Worm (Caenorhabditis elegans) whole organism, L2 larva: ENCODE data around the gene srw-29.

Experiments used
- C34F6.9 ChIP-seq: fragments of 150-350 bp; optimal IDR thresholded peaks from 2 replicates; lab custom pipeline; 2014; ENCODE audit warnings: missing biosample characterization, missing genetic modification characterization
- F13H6.1 ChIP-seq: sonication (generic microtip); optimal IDR thresholded peaks from 2 replicates; lab custom pipeline; 2016; ENCODE audit warnings: missing genetic modification characterization, missing compliant biosample characterization
- R02D3.7 ChIP-seq: fragments of 150-350 bp; optimal IDR thresholded peaks from 2 replicates; lab custom pipeline; 2014; ENCODE audit warnings: missing biosample characterization, missing genetic modification characterization
- Y55F3AM.14 ChIP-seq: fragments of 200-800 bp; sonication (Bioruptor generic); optimal IDR thresholded peaks from 2 replicates; lab custom pipeline; 2018; ENCODE audit warnings: mild to moderate bottlenecking, missing genetic modification characterization, missing compliant biosample characterization
- ZK546.5 ChIP-seq: sonication (generic microtip); optimal IDR thresholded peaks from 2 replicates; lab custom pipeline; 2017; ENCODE audit warnings: missing biosample characterization, missing genetic modification characterization
- aly-2 ChIP-seq: fragments of 150-350 bp; optimal IDR thresholded peaks from 2 replicates; lab custom pipeline; 2014; ENCODE audit warnings: missing biosample characterization, missing genetic modification characterization
- ama-1 ChIP-seq: fragments of 150-350 bp; optimal IDR thresholded peaks from 2 replicates; lab custom pipeline; 2018; ENCODE audit warnings: inconsistent platforms
- blmp-1 ChIP-seq: sonication (generic microtip); optimal IDR thresholded peaks from 2 replicates; lab custom pipeline; 2017; ENCODE audit warnings: missing genetic modification characterization, mild to moderate bottlenecking, missing compliant biosample characterization, antibody characterized with exemption, moderate library complexity; ENCODE audit not compliant: insufficient read depth
- ceh-82 ChIP-seq: fragments of 150-350 bp; optimal IDR thresholded peaks from 2 replicates; lab custom pipeline; 2014; ENCODE audit warnings: missing biosample characterization, missing genetic modification characterization
- crh-2 ChIP-seq: sonication (generic microtip); optimal IDR thresholded peaks from 2 replicates; lab custom pipeline; 2017; ENCODE audit warnings: missing biosample characterization, missing genetic modification characterization
- dmd-4 ChIP-seq: sonication (generic microtip); optimal IDR thresholded peaks from 2 replicates; lab custom pipeline; 2017; ENCODE audit warnings: missing biosample characterization, missing genetic modification characterization
- egl-27 ChIP-seq: sonication (generic microtip); optimal IDR thresholded peaks from 3 replicates; lab custom pipeline; 2017; ENCODE audit warnings: missing biosample characterization, missing genetic modification reagents, missing genetic modification characterization
- elt-1 ChIP-seq: fragments of 150-350 bp; optimal IDR thresholded peaks from 2 replicates; lab custom pipeline; 2014; ENCODE audit warnings: missing biosample characterization, missing genetic modification characterization
- fos-1 ChIP-seq: fragments of 150-350 bp; optimal IDR thresholded peaks from 2 replicates; lab custom pipeline; 2014; ENCODE audit warnings: missing biosample characterization, missing genetic modification characterization
- gmeb-1 ChIP-seq: fragments of 150-350 bp; optimal IDR thresholded peaks from 2 replicates; lab custom pipeline; 2014; ENCODE audit warnings: missing biosample characterization, missing genetic modification characterization
- lin-13 ChIP-seq: fragments of 150-350 bp; optimal IDR thresholded peaks from 2 replicates; lab custom pipeline; 2014; ENCODE audit warnings: missing biosample characterization, missing genetic modification reagents, missing genetic modification characterization
- lin-39 ChIP-seq: fragments of 150-350 bp; optimal IDR thresholded peaks from 2 replicates; lab custom pipeline; 2014; ENCODE audit warnings: missing biosample characterization, missing genetic modification reagents, missing genetic modification characterization
- lsy-2 ChIP-seq, 2 experiments: fragments of 150-350 bp in 1 of 2; sonication (generic microtip) in 1 of 2; optimal IDR thresholded peaks; 2 replicates each; lab custom pipeline; 2014 to 2017; ENCODE audit warnings: missing biosample characterization in 2 of 2, missing genetic modification characterization in 2 of 2
- mab-5 ChIP-seq: fragments of 150-350 bp; optimal IDR thresholded peaks from 2 replicates; lab custom pipeline; 2014; ENCODE audit warnings: missing biosample characterization, missing genetic modification characterization
- mbf-1 ChIP-seq: sonication (generic microtip); optimal IDR thresholded peaks from 2 replicates; lab custom pipeline; 2017; ENCODE audit warnings: missing biosample characterization, missing genetic modification characterization
- mdl-1 ChIP-seq, 2 experiments: fragments of 150-350 bp in 1 of 2; sonication (generic microtip) in 1 of 2; optimal IDR thresholded peaks; 2 replicates each; lab custom pipeline; 2017; ENCODE audit warnings: missing biosample characterization in 2 of 2, missing genetic modification characterization in 2 of 2
- nhr-12 ChIP-seq: fragments of 150-350 bp; optimal IDR thresholded peaks from 2 replicates; lab custom pipeline; 2014; ENCODE audit warnings: missing biosample characterization, missing genetic modification characterization
- nhr-21 ChIP-seq: fragments of 150-350 bp; optimal IDR thresholded peaks from 2 replicates; lab custom pipeline; 2014; ENCODE audit warnings: missing biosample characterization, missing genetic modification characterization
- nhr-237 ChIP-seq: fragments of 150-350 bp; optimal IDR thresholded peaks from 2 replicates; lab custom pipeline; 2014; ENCODE audit warnings: missing biosample characterization, missing genetic modification characterization
- nhr-25 ChIP-seq: fragments of 150-350 bp; sonication (generic microtip); optimal IDR thresholded peaks from 3 replicates; lab custom pipeline; 2014; ENCODE audit warnings: missing biosample characterization, missing genetic modification characterization
- nhr-6 ChIP-seq: fragments of 150-350 bp; optimal IDR thresholded peaks from 2 replicates; lab custom pipeline; 2014; ENCODE audit warnings: missing biosample characterization, missing genetic modification characterization
- peb-1 ChIP-seq: fragments of 150-350 bp; optimal IDR thresholded peaks from 2 replicates; lab custom pipeline; 2014; ENCODE audit warnings: missing biosample characterization, missing genetic modification characterization
- sem-4 ChIP-seq: fragments of 150-350 bp; optimal IDR thresholded peaks from 2 replicates; lab custom pipeline; 2014; ENCODE audit warnings: missing biosample characterization, missing genetic modification reagents, missing genetic modification characterization
- skn-1 ChIP-seq: sonication (generic microtip); optimal IDR thresholded peaks from 2 replicates; lab custom pipeline; 2017; ENCODE audit warnings: missing biosample characterization, missing genetic modification characterization
- sma-9 ChIP-seq, 2 experiments: fragments of 150-350 bp in 1 of 2; sonication (generic microtip) in 1 of 2; optimal IDR thresholded peaks; 2 replicates each; lab custom pipeline; 2014 to 2016; ENCODE audit warnings: missing genetic modification characterization in 2 of 2, mild to moderate bottlenecking in 1 of 2, missing biosample characterization in 1 of 2, missing compliant biosample characterization in 1 of 2, missing genetic modification reagents in 1 of 2, moderate library complexity in 1 of 2
- snpc-4 ChIP-seq: fragments of 150-350 bp; optimal IDR thresholded peaks from 2 replicates; lab custom pipeline; 2014; ENCODE audit warnings: missing biosample characterization, missing genetic modification characterization
- unc-39 ChIP-seq: fragments of 150-350 bp; optimal IDR thresholded peaks from 2 replicates; lab custom pipeline; 2014; ENCODE audit warnings: missing biosample characterization, missing genetic modification characterization
- unc-55 ChIP-seq: fragments of 150-350 bp; sonication (generic microtip); optimal IDR thresholded peaks from 3 replicates; lab custom pipeline; 2014; ENCODE audit warnings: missing biosample characterization, missing genetic modification reagents, missing genetic modification characterization
- unc-62 ChIP-seq: fragments of 150-350 bp; optimal IDR thresholded peaks from 2 replicates; lab custom pipeline; 2014; ENCODE audit warnings: missing biosample characterization, missing genetic modification reagents, missing genetic modification characterization
- zag-1 ChIP-seq: fragments of 150-350 bp; optimal IDR thresholded peaks from 2 replicates; lab custom pipeline; 2014; ENCODE audit warnings: missing biosample characterization, missing genetic modification characterization
- ztf-11 ChIP-seq: sonication (generic microtip); optimal IDR thresholded peaks from 2 replicates; lab custom pipeline; 2017; ENCODE audit warnings: missing biosample characterization, missing genetic modification characterization
- ztf-4 ChIP-seq: fragments of 150-350 bp; optimal IDR thresholded peaks from 2 replicates; lab custom pipeline; 2014; ENCODE audit warnings: missing biosample characterization, missing genetic modification characterization

Gene srw-29

DNA sequence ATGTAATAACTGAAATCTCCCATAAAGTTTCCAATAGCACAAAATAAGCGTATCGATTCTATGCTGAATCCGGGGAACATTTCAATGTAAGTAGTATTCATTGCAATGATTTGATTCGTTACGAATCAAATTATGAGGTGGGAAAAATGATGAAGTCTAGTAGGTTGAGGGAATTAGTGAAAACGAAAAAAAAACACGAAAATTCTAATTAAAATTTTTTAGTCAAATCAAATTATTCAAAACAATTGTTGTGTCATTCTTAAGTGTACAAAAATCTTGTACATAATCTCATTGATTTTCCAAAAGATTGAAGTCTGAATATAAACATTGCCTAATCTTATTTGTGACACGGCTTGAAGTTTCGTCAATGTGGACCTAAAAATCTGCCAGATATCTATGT lies at the start of gene srw-29:
TSS of gene srw-29 (minus strand) at position 101 of the 400 bp plus-strand sequence.
- TF ChIP-seq zag-1 (no peak), F13H6.1 (tag; lab: Kevin White, UChicago) (no peak), unc-55 (GFP tag; lab: Kevin White, UChicago) (no peak), lsy-2 (tag; optimal IDR thresholded peaks at IDR 0.05; lab: Kevin White, UChicago) (no peak), sma-9 (GFP tag; optimal IDR thresholded peaks at IDR 0.05; lab: Kevin White, UChicago) (no peak), sma-9 (tag; optimal IDR thresholded peaks at IDR 0.05; lab: Kevin White, UChicago) (no peak), blmp-1 (tag; lab: Kevin White, UChicago) (no peak), C34F6.9 (no peak), nhr-21 (tag; lab: Kevin White, UChicago) (no peak), crh-2 (no peak), lin-39 (no peak), dmd-4 (tag; lab: Kevin White, UChicago) (no peak), ceh-82 (no peak), mab-5 (tag; lab: Kevin White, UChicago) (no peak), elt-1 (tag; lab: Kevin White, UChicago) (no peak), ama-1 (lab: Kevin White, UChicago) (no peak), nhr-6 (tag; lab: Kevin White, UChicago) (no peak), mdl-1 (tag; optimal IDR thresholded peaks at IDR 0.05; lab: Kevin White, UChicago) (no peak)

DNA sequence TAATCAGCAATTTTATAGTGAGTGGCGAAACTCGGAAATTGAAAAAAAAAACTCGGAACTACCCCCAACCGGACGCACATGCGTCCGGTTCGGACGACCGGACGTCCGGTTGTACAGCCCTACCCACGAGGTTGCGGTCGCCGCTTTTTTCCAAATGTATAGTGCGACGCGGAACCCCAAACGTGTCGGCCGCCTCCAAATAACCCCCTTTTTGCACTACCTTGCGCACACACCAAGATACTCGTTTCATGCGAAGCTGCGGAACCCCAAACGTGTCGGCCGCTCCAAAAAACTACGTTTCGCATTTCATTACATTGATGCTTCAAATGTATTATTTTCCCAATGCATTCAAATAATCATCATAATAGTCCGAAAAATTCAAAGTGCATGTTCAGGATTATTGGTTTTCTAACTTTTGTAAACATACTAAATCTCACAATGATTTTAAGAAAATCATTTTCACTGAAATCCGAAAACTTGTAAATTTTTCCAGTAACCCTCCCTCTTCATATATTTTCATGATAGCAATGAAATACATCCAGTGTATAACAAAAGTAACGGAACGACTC lies 47.8 kb upstream of the srw-29 start, which contains the start of gene srw-35:
TSS of gene srw-35 (plus strand) at position 519 of the 569 bp plus-strand sequence.
- no peak for TF ChIP-seq snpc-4 (tag; lab: Kevin White, UChicago)
- no peak for TF ChIP-seq Y55F3AM.14 (GFP tag; lab: Kevin White, UChicago)
- no peak for TF ChIP-seq ZK546.5 (tag; lab: Kevin White, UChicago)
- TF ChIP-seq unc-62 (GFP tag; lab: Kevin White, UChicago), result no peak
- no peak for TF ChIP-seq ama-1 (lab: Kevin White, UChicago)
- no peak for TF ChIP-seq elt-1 (tag; lab: Kevin White, UChicago)
- no peak for TF ChIP-seq lin-39
- no peak for TF ChIP-seq skn-1 (tag; lab: Kevin White, UChicago)
- no peak for TF ChIP-seq dmd-4 (tag; lab: Kevin White, UChicago)
- no peak for TF ChIP-seq R02D3.7
- TF ChIP-seq gmeb-1, result no peak
- TF ChIP-seq crh-2, result no peak
- no peak for TF ChIP-seq lin-13
- TF ChIP-seq nhr-237, result no peak
- TF ChIP-seq nhr-25 (tag; lab: Kevin White, UChicago), result no peak
- TF ChIP-seq zag-1, result no peak

DNA sequence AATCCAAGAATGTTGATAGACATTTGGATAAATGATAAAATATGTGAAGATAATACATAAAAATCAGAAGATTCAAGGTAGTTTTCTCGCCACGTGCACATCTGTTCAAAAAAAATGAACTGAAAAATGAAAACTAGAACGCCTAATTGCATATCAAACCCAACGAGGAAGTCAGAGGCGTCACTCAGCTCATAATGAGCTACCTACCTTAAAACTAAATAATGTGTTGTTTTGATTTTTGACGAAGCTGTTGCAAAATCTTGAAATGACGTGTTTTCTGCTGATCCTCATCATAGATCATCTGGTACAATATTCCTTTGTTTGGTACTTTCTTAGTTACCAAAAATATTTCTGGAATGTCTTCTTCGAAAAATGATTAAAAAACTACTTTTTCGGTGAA lies 46.6 kb upstream of the srw-29 start, which contains the start of gene srh-138:
TSS of gene srh-138 (minus strand) at position 101 of the 400 bp plus-strand sequence.
- TF ChIP-seq unc-39 (tag; lab: Kevin White, UChicago), result no peak
- no peak for TF ChIP-seq nhr-25 (tag; lab: Kevin White, UChicago)
- TF ChIP-seq mdl-1 (tag; optimal IDR thresholded peaks at IDR 0.05; lab: Kevin White, UChicago), result no peak
- no peak for TF ChIP-seq peb-1 (tag; lab: Kevin White, UChicago)
- TF ChIP-seq dmd-4 (tag; lab: Kevin White, UChicago), result no peak
- no peak for TF ChIP-seq aly-2
- TF ChIP-seq fos-1 (tag; lab: Kevin White, UChicago), result no peak
- TF ChIP-seq nhr-12 (tag; lab: Kevin White, UChicago), result no peak
- no peak for TF ChIP-seq blmp-1 (tag; lab: Kevin White, UChicago)
- TF ChIP-seq egl-27, result no peak
- TF ChIP-seq crh-2, result no peak
- TF ChIP-seq nhr-237, result no peak
- no peak for TF ChIP-seq nhr-21 (tag; lab: Kevin White, UChicago)
- no peak for TF ChIP-seq ztf-11
- no peak for TF ChIP-seq zag-1
- no peak for TF ChIP-seq lin-13
- TF ChIP-seq unc-62 (GFP tag; lab: Kevin White, UChicago), result no peak
- TF ChIP-seq ztf-4 (tag; lab: Kevin White, UChicago), result no peak

DNA sequence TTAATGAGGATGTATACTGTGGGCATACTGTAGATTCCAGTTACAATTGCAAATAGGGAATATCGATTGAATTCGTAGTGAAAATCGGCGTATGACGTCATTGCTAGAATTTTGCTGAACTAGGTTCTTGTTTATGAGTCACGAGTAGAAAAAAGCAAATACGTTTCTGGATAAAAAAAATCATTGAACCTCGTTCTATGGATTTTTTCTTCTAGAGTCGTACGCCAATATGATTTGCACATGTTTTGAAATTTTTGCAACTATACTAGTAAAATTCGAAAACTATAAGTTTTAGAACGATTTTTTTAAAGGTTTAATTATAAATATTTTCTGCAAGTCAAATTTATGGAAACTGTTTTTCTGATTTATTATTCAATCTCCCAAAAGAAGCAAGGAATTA lies 43.5 kb upstream of the srw-29 start, which contains the start of gene sru-44:
TSS of gene sru-44 (minus strand) at position 101 of the 400 bp plus-strand sequence.
- TF ChIP-seq ztf-11 (no peak), sem-4 (tag; lab: Kevin White, UChicago) (no peak), elt-1 (tag; lab: Kevin White, UChicago) (no peak), nhr-6 (tag; lab: Kevin White, UChicago) (no peak), zag-1 (no peak), ceh-82 (no peak), mbf-1 (no peak), unc-39 (tag; lab: Kevin White, UChicago) (no peak), crh-2 (no peak), ZK546.5 (tag; lab: Kevin White, UChicago) (no peak), skn-1 (tag; lab: Kevin White, UChicago) (no peak), blmp-1 (tag; lab: Kevin White, UChicago) (no peak)
